Fruit fly (Drosophila melanogaster) whole organism, pupa: ENCODE results near the gene CG4789.

Source experiments
- CG12605 ChIP-seq: fragments of 200-800 bp; sonication (Bioruptor generic); IDR thresholded peaks from 2 replicates; pipeline ENCODE4 v1.3.6; 2022; ENCODE audit warnings: missing biosample characterization, missing genetic modification characterization
- CG8159 ChIP-seq: fragments of 200-800 bp; sonication (Bioruptor generic); optimal IDR thresholded peaks from 3 replicates; lab custom pipeline; 2018; ENCODE audit warnings: missing biosample characterization, mild to moderate bottlenecking, missing genetic modification characterization, moderate library complexity
- Pif1A ChIP-seq: fragments of 200-800 bp; sonication (Bioruptor generic); optimal IDR thresholded peaks from 3 replicates; lab custom pipeline; 2016; ENCODE audit warnings: missing biosample characterization, missing genetic modification characterization
- Pif1B ChIP-seq: fragments of 200-800 bp; sonication (Bioruptor generic); optimal IDR thresholded peaks from 3 replicates; lab custom pipeline; 2016; ENCODE audit warnings: missing biosample characterization, missing genetic modification characterization
- gl ChIP-seq: fragments of 200-800 bp; sonication (Bioruptor generic); optimal IDR thresholded peaks from 2 replicates; lab custom pipeline; 2018; ENCODE audit warnings: missing biosample characterization, mild to moderate bottlenecking, missing genetic modification characterization

DNA sequence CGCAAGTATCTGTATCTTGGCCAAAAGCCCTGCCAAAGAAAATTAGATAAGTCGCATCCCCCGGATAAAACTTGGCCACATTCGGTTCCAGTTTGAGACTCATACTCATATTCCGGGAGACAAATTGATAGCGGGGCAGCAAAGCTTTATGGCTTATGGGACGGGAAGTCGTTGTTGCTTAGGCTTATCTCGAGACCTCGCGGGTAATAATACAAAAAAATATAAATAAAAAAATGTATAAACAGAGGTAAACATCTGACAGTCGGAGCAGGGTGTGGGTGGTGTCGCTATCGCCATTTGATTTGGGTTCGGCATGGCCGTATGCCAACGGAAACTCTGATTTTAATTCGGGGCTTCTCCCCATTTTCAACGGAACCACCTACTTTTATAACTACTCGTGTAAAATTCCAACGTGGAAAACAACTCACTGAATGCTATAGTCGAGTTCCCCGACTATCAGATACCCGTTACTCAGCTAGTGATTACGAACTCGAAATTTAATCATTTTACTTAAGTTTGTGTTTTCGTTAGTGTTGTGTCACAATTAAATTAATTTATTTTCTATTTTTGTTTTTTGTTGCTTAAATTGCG, 37.0 kb downstream of the CG4789 start:
- TF ChIP-seq Pif1A (GFP tag; lab: Kevin White, UChicago) (no peak), Pif1B (GFP tag; lab: Kevin White, UChicago) (no peak), CG12605 (GFP tag; lab: Robert Waterston, UW) (no peak), gl (no peak), CG8159 (tag; lab: Kevin White, UChicago) (no peak)
